Fruit fly (Drosophila melanogaster) whole organism, embryonic: ENCODE data around the gene CG31926.

ENCODE experiments used
- CG10321 ChIP-seq: fragments of 200-800 bp; sonication (Bioruptor generic); IDR thresholded peaks from 2 replicates; pipeline ENCODE4 v1.3.6; 2022; ENCODE audit warnings: missing biosample characterization, missing genetic modification characterization
- CG11695 ChIP-seq: fragments of 200-800 bp; sonication (Bioruptor generic); IDR thresholded peaks from 3 replicates; pipeline ENCODE4 v1.3.6; 2022; ENCODE audit warnings: missing biosample characterization, missing genetic modification characterization
- CG12155 ChIP-seq: fragments of 200-800 bp; sonication (Bioruptor generic); optimal IDR thresholded peaks from 3 replicates; lab custom pipeline; 2016; ENCODE audit warnings: missing biosample characterization, missing genetic modification characterization
- CG13894 ChIP-seq: fragments of 200-800 bp; sonication (Bioruptor generic); optimal IDR thresholded peaks from 3 replicates; lab custom pipeline; 2018; ENCODE audit warnings: missing biosample characterization, mild to moderate bottlenecking, missing genetic modification characterization, moderate library complexity
- CG15514 ChIP-seq: fragments of 200-800 bp; sonication (Bioruptor generic); optimal IDR thresholded peaks from 3 replicates; lab custom pipeline; 2017; ENCODE audit warnings: missing biosample characterization, missing genetic modification characterization, mild to moderate bottlenecking, moderate library complexity, missing genetic modification reagents
- CG17361 ChIP-seq: fragments of 200-800 bp; sonication (Bioruptor generic); IDR thresholded peaks from 3 replicates; pipeline ENCODE4 v1.3.6; 2022; ENCODE audit warnings: missing biosample characterization, missing genetic modification characterization
- CG2199 ChIP-seq: fragments of 200-800 bp; sonication (Bioruptor generic); IDR thresholded peaks from 3 replicates; pipeline ENCODE4 v1.3.6; 2022; ENCODE audit warnings: missing biosample characterization, missing genetic modification characterization
- CG3163 ChIP-seq: fragments of 200-800 bp; sonication (Bioruptor generic); optimal IDR thresholded peaks from 3 replicates; lab custom pipeline; 2016; ENCODE audit warnings: missing biosample characterization, missing genetic modification characterization
- CG4360 ChIP-seq: fragments of 200-800 bp; sonication (Bioruptor generic); IDR thresholded peaks from 2 replicates; pipeline ENCODE4 v1.3.6; 2022; ENCODE audit warnings: missing biosample characterization, missing genetic modification characterization
- CG6175 ChIP-seq: fragments of 200-800 bp; sonication (Bioruptor generic); IDR thresholded peaks from 3 replicates; pipeline ENCODE4 v1.3.6; 2022; ENCODE audit warnings: missing biosample characterization, missing genetic modification characterization
- CG9797 ChIP-seq: fragments of 200-800 bp; sonication (Bioruptor generic); optimal IDR thresholded peaks from 3 replicates; lab custom pipeline; 2018; ENCODE audit warnings: missing biosample characterization, mild to moderate bottlenecking, missing genetic modification characterization
- Deaf1 ChIP-seq: fragments of 200-800 bp; optimal IDR thresholded peaks from 3 replicates; lab custom pipeline; 2019; ENCODE audit warnings: missing biosample characterization, mild to moderate bottlenecking, missing genetic modification characterization, moderate library complexity
- Drgx ChIP-seq: fragments of 200-800 bp; sonication (Bioruptor generic); IDR thresholded peaks from 2 replicates; pipeline ENCODE4 v1.3.6; 2022; ENCODE audit warnings: missing biosample characterization, missing genetic modification characterization
- Fer3 ChIP-seq: fragments of 200-800 bp; sonication (Bioruptor generic); optimal IDR thresholded peaks from 2 replicates; lab custom pipeline; 2018; ENCODE audit warnings: missing biosample characterization, mild to moderate bottlenecking, missing genetic modification characterization, moderate library complexity
- MBD-R2 ChIP-seq: fragments of 200-800 bp; sonication (Bioruptor generic); IDR thresholded peaks from 2 replicates; pipeline ENCODE4 v1.3.6; 2022; ENCODE audit warnings: missing biosample characterization, missing genetic modification characterization
- Med ChIP-seq: fragments of 200-800 bp; sonication (Bioruptor generic); peaks from one replicate; lab custom pipeline; 2016; ENCODE audit warnings: missing biosample characterization, missing genetic modification characterization, mild to moderate bottlenecking, inconsistent platforms, moderate library complexity
- NC2α ChIP-seq: fragments of 200-800 bp; sonication (Bioruptor generic); optimal IDR thresholded peaks from 2 replicates; lab custom pipeline; 2016; ENCODE audit warnings: missing biosample characterization, missing genetic modification characterization
- Six4 ChIP-seq: fragments of 200-800 bp; sonication (Bioruptor generic); optimal IDR thresholded peaks from 2 replicates; lab custom pipeline; 2016; ENCODE audit warnings: missing biosample characterization, missing genetic modification characterization
- Xrp1 ChIP-seq: fragments of 200-800 bp; sonication (Bioruptor generic); IDR thresholded peaks from 2 replicates; pipeline ENCODE4 v1.3.6; 2022; ENCODE audit warnings: missing biosample characterization, missing genetic modification characterization
- ac ChIP-seq: fragments of 200-800 bp; sonication (Bioruptor generic); optimal IDR thresholded peaks from 3 replicates; lab custom pipeline; 2017; ENCODE audit warnings: missing biosample characterization, mild to moderate bottlenecking, missing genetic modification characterization
- bsh ChIP-seq, 2 experiments: fragments of 200-800 bp; sonication (Bioruptor generic); optimal IDR thresholded peaks; 2 replicates each; lab custom pipeline; 2017 to 2018; ENCODE audit warnings: mild to moderate bottlenecking in 2 of 2, missing biosample characterization in 2 of 2, missing genetic modification characterization in 2 of 2, moderate library complexity in 1 of 2
- btn ChIP-seq: fragments of 200-800 bp; sonication (Bioruptor generic); optimal IDR thresholded peaks from 2 replicates; lab custom pipeline; 2016; ENCODE audit warnings: missing biosample characterization, missing genetic modification characterization
- ci ChIP-seq: fragments of 200-800 bp; sonication (Bioruptor generic); IDR thresholded peaks from 3 replicates; pipeline ENCODE4 v1.3.6; 2022; ENCODE audit warnings: missing biosample characterization, missing genetic modification characterization
- crol ChIP-seq: fragments of 200-800 bp; sonication (Bioruptor generic); IDR thresholded peaks from 2 replicates; pipeline ENCODE4 v1.3.6; 2022; ENCODE audit warnings: missing biosample characterization, missing genetic modification characterization
- dan ChIP-seq: fragments of 200-800 bp; sonication (Bioruptor generic); IDR thresholded peaks from 2 replicates; pipeline ENCODE4 v1.3.6; 2022; ENCODE audit warnings: missing biosample characterization, missing genetic modification characterization
- fd102C ChIP-seq: fragments of 200-800 bp; sonication (Bioruptor generic); optimal IDR thresholded peaks from 2 replicates; lab custom pipeline; 2018; ENCODE audit warnings: missing biosample characterization, mild to moderate bottlenecking, missing genetic modification characterization, moderate library complexity
- ftz-f1 ChIP-seq: fragments of 200-800 bp; sonication (Bioruptor generic); optimal IDR thresholded peaks from 2 replicates; lab custom pipeline; 2016; ENCODE audit warnings: missing biosample characterization, missing genetic modification characterization
- gem ChIP-seq: fragments of 200-800 bp; sonication (Bioruptor generic); optimal IDR thresholded peaks from 2 replicates; lab custom pipeline; 2019; ENCODE audit warnings: missing biosample characterization, mild to moderate bottlenecking, missing genetic modification characterization, moderate library complexity
- grau ChIP-seq: fragments of 200-800 bp; optimal IDR thresholded peaks from 3 replicates; lab custom pipeline; 2019; ENCODE audit warnings: missing biosample characterization, mild to moderate bottlenecking, missing genetic modification characterization, moderate library complexity
- mam ChIP-seq: fragments of 200-800 bp; sonication (Bioruptor generic); optimal IDR thresholded peaks from 3 replicates; lab custom pipeline; 2016; ENCODE audit warnings: missing biosample characterization, missing genetic modification characterization
- nom ChIP-seq: fragments of 200-800 bp; sonication (Bioruptor generic); optimal IDR thresholded peaks from 2 replicates; lab custom pipeline; 2017; ENCODE audit warnings: missing biosample characterization, missing genetic modification characterization, mild to moderate bottlenecking, moderate library complexity, missing genetic modification reagents
- pan ChIP-seq, 4 experiments: fragments of >200 bp in 3 of 4; fragments of 200-800 bp in 1 of 4; sonication (Bioruptor generic) in 1 of 4; optimal IDR thresholded peaks in 3 of 4; IDR thresholded peaks in 1 of 4; 2 replicates each; pipeline versions ENCODE4 v1.3.6 to Lab custom; 2017 to 2022; ENCODE audit warnings: missing biosample characterization in 2 of 4, missing genetic modification characterization in 2 of 4, mixed read lengths in 1 of 4
- peb ChIP-seq: fragments of 200-800 bp; sonication (Bioruptor generic); IDR thresholded peaks from 2 replicates; pipeline ENCODE4 v1.3.6; 2022; ENCODE audit warnings: missing biosample characterization, missing genetic modification characterization
- prd ChIP-seq, 3 experiments: fragments of >200 bp in 2 of 3; fragments of 200-800 bp in 1 of 3; sonication (Bioruptor generic) in 1 of 3; optimal IDR thresholded peaks in 2 of 3; IDR thresholded peaks in 1 of 3; 2 replicates in 2 of 3; 3 replicates in 1 of 3; pipeline versions ENCODE4 v1.3.6 to Lab custom; 2017 to 2022; ENCODE audit warnings: missing biosample characterization in 1 of 3, missing genetic modification characterization in 1 of 3
- row ChIP-seq: fragments of 200-800 bp; sonication (Bioruptor generic); IDR thresholded peaks from 3 replicates; pipeline ENCODE4 v1.3.6; 2022; ENCODE audit warnings: missing biosample characterization, missing genetic modification characterization
- scrt ChIP-seq: fragments of 200-800 bp; sonication (Bioruptor generic); optimal IDR thresholded peaks from 2 replicates; lab custom pipeline; 2018; ENCODE audit warnings: missing biosample characterization, mild to moderate bottlenecking, missing genetic modification characterization, moderate library complexity
- sens ChIP-seq: fragments of 200-800 bp; sonication (Bioruptor generic); peaks from one replicate; lab custom pipeline; 2016; ENCODE audit warnings: missing biosample characterization, missing genetic modification characterization
- seq ChIP-seq: fragments of 200-800 bp; sonication (Bioruptor generic); IDR thresholded peaks from 2 replicates; pipeline ENCODE4 v1.3.6; 2022; ENCODE audit warnings: missing biosample characterization, missing genetic modification characterization
- sim ChIP-seq: fragments of 200-800 bp; sonication (Bioruptor generic); IDR thresholded peaks from 2 replicates; pipeline ENCODE4 v1.3.6; 2022; ENCODE audit warnings: missing biosample characterization, missing genetic modification characterization
- stc ChIP-seq: fragments of 200-800 bp; sonication (Bioruptor generic); IDR thresholded peaks from 2 replicates; pipeline ENCODE4 v1.3.6; 2022; ENCODE audit warnings: missing biosample characterization, missing genetic modification characterization
- tll ChIP-seq, 2 experiments: fragments of 200-800 bp in 1 of 2; fragments of >200 bp in 1 of 2; sonication (Bioruptor generic) in 1 of 2; optimal IDR thresholded peaks; 2 replicates each; lab custom pipeline; 2017 to 2019; ENCODE audit warnings: missing biosample characterization in 2 of 2, missing genetic modification characterization in 2 of 2, mild to moderate bottlenecking in 1 of 2, moderate library complexity in 1 of 2
- vvl ChIP-seq: fragments of 200-800 bp; sonication (Bioruptor generic); IDR thresholded peaks from 2 replicates; pipeline ENCODE4 v1.3.6; 2022; ENCODE audit warnings: missing biosample characterization, missing genetic modification characterization
- zfh2 ChIP-seq: fragments of 200-800 bp; sonication (Bioruptor generic); optimal IDR thresholded peaks from 2 replicates; lab custom pipeline; 2016; ENCODE audit warnings: missing biosample characterization, missing genetic modification characterization

CG31926 gene

DNA sequence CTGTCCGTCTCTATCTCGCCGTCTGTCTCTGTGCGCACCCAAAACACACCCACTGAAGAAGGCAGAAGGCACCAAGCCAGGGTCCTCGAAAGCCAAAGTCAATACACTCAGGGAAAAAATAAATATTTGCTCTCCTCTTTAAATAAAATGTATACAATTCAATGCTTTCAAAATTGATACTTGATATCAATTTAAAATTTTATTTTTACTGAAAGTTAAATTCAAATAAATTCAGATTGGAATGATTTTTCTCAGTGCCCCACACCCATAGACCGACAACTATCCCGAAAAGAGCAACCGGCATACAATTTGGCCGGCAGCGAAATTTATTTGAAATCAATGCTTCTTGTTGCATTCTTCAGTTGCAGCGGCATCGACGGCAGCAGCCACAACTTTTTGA lies 38.4 kb upstream of the CG31926 start (continued):
- TF ChIP-seq dan (GFP tag; lab: Robert Waterston, UW), result peak; percentile 36; the same call in 1 of the 2 replicates
- TF ChIP-seq CG15514 (GFP tag; lab: Kevin White, UChicago), result no peak
- TF ChIP-seq btn (GFP tag; lab: Kevin White, UChicago), result no peak
- TF ChIP-seq seq (GFP tag; lab: Robert Waterston, UW), result no peak
- TF ChIP-seq CG12155, result no peak
- peak; percentile 50 for TF ChIP-seq gem
- TF ChIP-seq CG11695 (GFP tag; lab: Robert Waterston, UW), result no peak
- no peak for TF ChIP-seq CG9797
- peak; percentile 68 for TF ChIP-seq Med
- TF ChIP-seq fd102C (GFP tag; lab: Kevin White, UChicago), result peak; percentile 42
- peak; percentile 23; the same call in 1 of the 3 replicates for TF ChIP-seq CG17361
- no peak for TF ChIP-seq MBD-R2 (GFP tag; lab: Robert Waterston, UW)
- no peak for TF ChIP-seq CG3163 (GFP tag; lab: Kevin White, UChicago)

DNA sequence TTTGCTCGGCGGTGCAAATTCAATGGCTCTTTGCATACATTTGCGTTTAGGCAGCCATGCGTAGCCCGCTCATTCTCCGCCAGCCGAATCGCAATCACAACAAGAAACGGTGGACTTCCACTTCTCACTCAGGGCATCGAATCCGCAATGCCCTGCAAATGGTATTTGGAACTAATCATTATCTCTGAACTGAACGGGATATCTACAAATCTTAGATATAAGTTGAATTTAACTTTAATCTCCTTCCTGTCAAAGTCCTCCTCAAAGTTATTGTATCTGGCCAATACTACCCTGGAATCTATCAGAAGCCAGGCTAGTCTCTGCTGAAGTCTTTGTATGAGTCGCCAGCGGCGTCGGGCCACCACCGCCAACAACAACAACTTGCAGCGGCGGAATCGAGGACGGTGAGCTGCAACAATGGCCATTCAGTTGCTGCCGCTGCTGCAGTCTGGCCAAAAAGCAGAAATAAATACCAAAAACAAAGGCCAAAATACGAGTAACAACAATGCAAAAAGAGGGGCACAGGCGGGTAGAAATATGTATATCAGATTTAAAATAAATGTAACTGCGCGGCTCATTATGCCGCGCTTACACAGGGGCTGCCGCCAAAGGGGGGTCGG lies 36.6 kb upstream of the CG31926 start:
- TF ChIP-seq crol (GFP tag; lab: Robert Waterston, UW) (peak; percentile 44; the same call in 1 of the 2 replicates), bsh (GFP tag; optimal IDR thresholded peaks at IDR 0.05; lab: Kevin White, UChicago) (peak in 1 of 2 experiments; percentile 40), NC2α (no peak), CG4360 (GFP tag; lab: Robert Waterston, UW) (peak; percentile 59), tll (GFP tag; optimal IDR thresholded peaks at IDR 0.05; lab: Kevin White, UChicago) (no peak), Drgx (GFP tag; lab: Robert Waterston, UW) (peak; percentile 78), sens (GFP tag; lab: Kevin White, UChicago) (peak; percentile 43)

DNA sequence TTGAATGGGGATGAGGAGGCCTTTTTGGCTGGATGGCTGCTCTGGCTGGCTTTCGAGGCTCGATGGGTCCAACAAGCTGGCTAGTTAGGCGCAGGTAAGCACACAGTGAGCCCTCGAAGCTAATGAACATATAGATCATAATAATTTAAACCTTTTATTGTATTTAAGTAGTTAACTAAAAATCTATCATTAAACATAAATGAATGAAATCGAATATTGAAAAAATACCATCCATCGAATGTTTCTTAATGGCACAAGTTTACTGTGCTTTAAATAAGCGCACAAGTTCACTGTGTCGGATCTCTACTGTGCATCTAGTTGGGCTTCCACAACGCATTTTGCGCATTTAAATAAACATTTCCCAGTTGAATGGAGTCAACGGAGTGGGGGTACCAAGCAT lies 35.9 kb upstream of the CG31926 start:
- peak; percentile 68 for TF ChIP-seq grau
- TF ChIP-seq row (GFP tag; lab: Robert Waterston, UW), result peak; percentile 25; the same call in 1 of the 3 replicates
- TF ChIP-seq nom (GFP tag; lab: Kevin White, UChicago), result peak; percentile 16
- no peak for TF ChIP-seq mam (GFP tag; lab: Kevin White, UChicago)
- peak; percentile 1 for TF ChIP-seq Med
- no peak for TF ChIP-seq vvl (GFP tag; lab: Robert Waterston, UW)
- no peak for TF ChIP-seq stc
- TF ChIP-seq prd (optimal IDR thresholded peaks at IDR 0.05; lab: Kevin White, UChicago), result no peak
- TF ChIP-seq prd (GFP tag; IDR thresholded peaks at IDR 0.05; lab: Robert Waterston, UW), result peak; percentile 24; the same call in 1 of the 3 replicates
- 0 out of 2 replicates have a peak, but pooled peaks have one; percentile 24 for TF ChIP-seq Xrp1 (GFP tag; lab: Robert Waterston, UW)
- TF ChIP-seq bsh (GFP tag; optimal IDR thresholded peaks at IDR 0.05; lab: Kevin White, UChicago), result peak in 1 of 2 experiments; percentile 40
- peak; percentile 12 for TF ChIP-seq sens (GFP tag; lab: Kevin White, UChicago)
- TF ChIP-seq zfh2 (GFP tag; lab: Kevin White, UChicago), result no peak

DNA sequence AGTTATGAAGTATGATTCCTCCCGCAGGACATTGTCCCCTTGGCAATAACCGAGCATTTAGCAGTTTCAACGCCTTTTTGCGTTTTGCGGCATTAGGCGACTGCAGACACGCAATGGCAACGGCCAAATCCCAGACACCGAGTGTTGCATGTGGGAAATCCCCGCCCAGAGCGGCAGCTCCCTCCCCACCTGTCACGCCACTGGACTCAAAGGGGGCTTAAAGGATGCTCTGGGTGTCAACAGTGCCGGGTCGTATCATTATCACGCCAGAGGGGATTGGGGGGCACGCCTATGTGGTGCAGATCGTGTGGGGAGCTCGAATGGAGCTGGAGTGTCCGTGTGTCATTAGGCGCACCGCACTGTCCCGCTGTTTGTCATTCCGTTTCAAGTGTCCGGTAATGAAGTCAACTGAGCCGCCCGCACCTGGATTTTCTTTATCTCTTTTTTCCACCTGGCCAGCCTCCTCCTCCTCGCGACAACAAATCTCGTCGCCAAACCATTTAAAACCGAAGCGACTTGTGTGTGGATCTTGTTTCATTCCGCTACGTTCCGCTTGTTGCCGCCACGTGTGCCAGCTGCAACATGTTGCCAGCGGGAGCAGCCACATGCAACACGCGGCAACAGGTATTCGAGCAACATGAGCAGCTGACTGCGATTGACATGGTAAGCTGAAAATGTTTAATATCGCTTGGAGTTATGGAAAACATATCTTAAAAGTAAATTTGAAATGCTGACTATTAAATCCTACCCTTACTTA lies 34.6 kb upstream of the CG31926 start:
- TF ChIP-seq CG10321 (no peak), Deaf1 (tag; lab: Kevin White, UChicago) (peak; percentile 88), ci (GFP tag; lab: Robert Waterston, UW) (peak; percentile 46; the same call in 1 of the 3 replicates), pan (optimal IDR thresholded peaks at IDR 0.05; lab: Kevin White, UChicago) (no peak), pan (GFP tag; optimal IDR thresholded peaks at IDR 0.05 in 1 of 2, IDR thresholded peaks at IDR 0.05 in 1 of 2) (no peak), Six4 (GFP tag; lab: Kevin White, UChicago) (no peak), Fer3 (tag; lab: Kevin White, UChicago) (no peak), CG13894 (tag; lab: Kevin White, UChicago) (no peak), CG2199 (peak; percentile 41; the same call in 1 of the 3 replicates), sim (GFP tag; lab: Robert Waterston, UW) (no peak), prd (optimal IDR thresholded peaks at IDR 0.05; lab: Kevin White, UChicago) (no peak), prd (GFP tag; IDR thresholded peaks at IDR 0.05; lab: Robert Waterston, UW) (peak; percentile 28; the same call in 1 of the 3 replicates), CG6175 (GFP tag; lab: Robert Waterston, UW) (peak; percentile 41; the same call in 1 of the 3 replicates), peb (GFP tag; lab: Robert Waterston, UW) (no peak), ftz-f1 (GFP tag; lab: Kevin White, UChicago) (no peak), scrt (GFP tag; lab: Kevin White, UChicago) (peak; percentile 94), ac (GFP tag; lab: Kevin White, UChicago) (peak; percentile 43)
